Worm (Caenorhabditis elegans): Measurements from ENCODE around the gene ascc-1.

ascc-1 gene

DNA sequence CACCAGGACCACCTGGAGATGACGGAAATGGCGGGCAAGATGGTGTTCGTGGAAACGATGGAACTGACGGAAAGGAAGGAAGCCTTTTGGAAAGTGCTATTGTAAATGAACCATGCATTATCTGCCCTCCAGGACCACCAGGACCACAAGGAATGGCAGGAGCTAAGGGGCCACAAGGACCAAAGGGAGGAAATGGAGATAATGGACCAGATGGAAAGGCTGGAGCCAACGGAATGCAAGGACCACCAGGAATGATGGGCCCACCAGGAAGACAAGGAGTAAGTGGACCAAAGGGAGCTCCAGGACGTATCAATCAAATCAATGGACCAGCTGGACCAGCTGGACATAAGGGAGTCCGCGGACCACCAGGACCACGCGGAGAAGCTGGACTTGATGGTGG lies 33.7 kb upstream of the ascc-1 start:
- TF ChIP-seq F13C5.2 (tag; optimal IDR thresholded peaks at IDR 0.05) (no peak), aly-1 (tag; optimal IDR thresholded peaks at IDR 0.05) (no peak), ets-7 (tag; optimal IDR thresholded peaks at IDR 0.05) (no peak), sea-1 (GFP tag; conservative IDR thresholded peaks at IDR 0.05) (no peak), hmg-4 (GFP tag; optimal IDR thresholded peaks at IDR 0.05) (no peak), hmbx-1 (tag; optimal IDR thresholded peaks at IDR 0.05) (no peak), B0310.2 (tag; optimal IDR thresholded peaks at IDR 0.05) (no peak), scrt-1 (GFP tag; IDR thresholded peaks at IDR 0.05) (no peak), tbx-11 (GFP tag; IDR thresholded peaks at IDR 0.05) (no peak), hnd-1 (tag; optimal IDR thresholded peaks at IDR 0.05) (no peak), flt-1 (GFP tag; IDR thresholded peaks at IDR 0.05) (no peak), ama-1 (optimal IDR thresholded peaks at IDR 0.05) (no peak), pes-1 (GFP tag; IDR thresholded peaks at IDR 0.05) (no peak), ceh-36 (tag; optimal IDR thresholded peaks at IDR 0.05) (no peak)

DNA sequence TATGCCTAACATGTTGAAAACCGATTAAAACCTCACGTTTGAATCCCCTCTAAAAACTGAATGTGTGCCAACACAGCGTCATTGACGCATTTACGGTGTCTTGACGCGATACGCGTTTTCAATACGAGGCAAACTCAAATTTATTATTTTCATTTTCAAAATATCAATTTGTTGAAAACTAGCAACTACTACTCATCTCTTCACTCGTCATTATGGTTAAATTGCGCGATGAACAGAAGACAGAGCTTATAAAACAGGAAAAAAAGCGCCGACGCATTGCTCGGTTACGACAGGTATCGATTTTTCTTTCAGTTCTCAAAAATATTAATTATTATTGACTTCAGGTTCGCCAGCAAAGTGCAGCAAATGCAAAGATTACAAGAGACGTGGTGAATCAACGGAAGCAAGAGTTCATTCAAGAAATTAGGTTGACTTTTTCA lies 32.9 kb upstream of the ascc-1 start, which contains the start of gene enee-1:
Gene enee-1, plus strand, starts transcription at position 108 of the 440 bp plus-strand sequence.
- TF ChIP-seq F13C5.2 (tag; optimal IDR thresholded peaks at IDR 0.05), result peak; percentile 26
- no peak for TF ChIP-seq ceh-36 (tag; optimal IDR thresholded peaks at IDR 0.05)

DNA sequence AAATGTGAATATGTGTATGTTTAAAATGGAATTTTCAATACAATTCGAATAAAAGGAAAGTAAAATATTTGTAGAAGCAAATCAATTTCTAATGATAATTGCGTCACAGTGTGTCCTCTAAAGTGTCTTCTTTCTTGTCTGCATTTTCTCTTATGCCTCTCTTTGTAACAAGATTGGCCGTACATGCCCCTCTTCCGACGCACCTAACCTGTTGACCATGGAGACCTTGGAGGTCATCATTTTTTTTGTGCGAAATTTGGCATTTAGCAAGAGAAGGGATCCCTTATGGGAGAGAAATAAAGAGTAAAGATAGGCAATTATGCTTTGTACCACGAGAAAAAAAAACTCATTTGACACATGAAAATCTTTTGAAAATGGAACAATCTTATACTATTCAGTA lies 29.2 kb upstream of the ascc-1 start, which contains the start of gene F23F1.4:
Gene F23F1.4, minus strand, starts transcription at position 141 of the 400 bp plus-strand sequence.
- TF ChIP-seq sea-1 (GFP tag; conservative IDR thresholded peaks at IDR 0.05), result no peak
- no peak for TF ChIP-seq hnd-1 (tag; optimal IDR thresholded peaks at IDR 0.05)
- no peak for TF ChIP-seq F13C5.2 (tag; optimal IDR thresholded peaks at IDR 0.05)
- no peak for TF ChIP-seq flt-1 (GFP tag; IDR thresholded peaks at IDR 0.05)
- no peak for TF ChIP-seq hmg-4 (GFP tag; optimal IDR thresholded peaks at IDR 0.05)
- no peak for TF ChIP-seq ama-1 (optimal IDR thresholded peaks at IDR 0.05)
- TF ChIP-seq tra-4 (tag; optimal IDR thresholded peaks at IDR 0.05), result no peak
- no peak for TF ChIP-seq aly-1 (tag; optimal IDR thresholded peaks at IDR 0.05)
- no peak for TF ChIP-seq B0310.2 (tag; optimal IDR thresholded peaks at IDR 0.05)
- TF ChIP-seq ceh-36 (tag; optimal IDR thresholded peaks at IDR 0.05), result no peak
- TF ChIP-seq scrt-1 (GFP tag; IDR thresholded peaks at IDR 0.05), result no peak
- TF ChIP-seq ets-7 (tag; optimal IDR thresholded peaks at IDR 0.05), result no peak
- TF ChIP-seq pes-1 (GFP tag; IDR thresholded peaks at IDR 0.05), result no peak
- no peak for TF ChIP-seq ceh-13 (GFP tag; optimal IDR thresholded peaks at IDR 0.05)
- TF ChIP-seq tbx-11 (GFP tag; IDR thresholded peaks at IDR 0.05), result no peak

DNA sequence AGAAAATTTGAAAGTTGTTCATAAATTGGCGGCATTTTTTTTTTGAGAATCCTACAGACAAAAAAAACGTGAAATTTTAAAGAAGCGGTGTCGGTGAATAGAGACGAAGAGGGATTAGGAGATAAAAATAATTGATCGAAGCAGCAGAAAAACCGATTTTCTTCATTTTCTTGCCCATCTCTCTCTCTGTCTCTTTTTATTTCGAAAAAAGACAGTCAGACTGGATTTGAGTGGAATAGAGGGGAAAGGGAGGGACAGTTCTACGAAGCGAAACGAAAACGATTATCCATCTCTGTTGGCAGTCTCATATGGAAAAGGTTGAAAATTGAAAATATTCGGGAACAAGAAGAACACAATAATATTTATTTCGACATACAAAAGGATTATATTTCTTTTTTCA lies 27.9 kb upstream of the ascc-1 start:
- no peak for TF ChIP-seq ama-1 (optimal IDR thresholded peaks at IDR 0.05)
- no peak for TF ChIP-seq tra-4 (tag; optimal IDR thresholded peaks at IDR 0.05)
- TF ChIP-seq ets-7 (tag; optimal IDR thresholded peaks at IDR 0.05), result no peak
- no peak for TF ChIP-seq sea-1 (GFP tag; conservative IDR thresholded peaks at IDR 0.05)
- no peak for TF ChIP-seq F13C5.2 (tag; optimal IDR thresholded peaks at IDR 0.05)
- TF ChIP-seq tbx-37 (GFP tag; conservative IDR thresholded peaks at IDR 0.05), result no peak
- no peak for TF ChIP-seq flt-1 (GFP tag; IDR thresholded peaks at IDR 0.05)
- no peak for TF ChIP-seq ceh-36 (tag; optimal IDR thresholded peaks at IDR 0.05)
- TF ChIP-seq hmbx-1 (tag; optimal IDR thresholded peaks at IDR 0.05), result no peak
- no peak for TF ChIP-seq pes-1 (GFP tag; IDR thresholded peaks at IDR 0.05)
- no peak for TF ChIP-seq B0310.2 (tag; optimal IDR thresholded peaks at IDR 0.05)
- TF ChIP-seq aly-1 (tag; optimal IDR thresholded peaks at IDR 0.05), result no peak
- no peak for TF ChIP-seq ceh-13 (GFP tag; optimal IDR thresholded peaks at IDR 0.05)

DNA sequence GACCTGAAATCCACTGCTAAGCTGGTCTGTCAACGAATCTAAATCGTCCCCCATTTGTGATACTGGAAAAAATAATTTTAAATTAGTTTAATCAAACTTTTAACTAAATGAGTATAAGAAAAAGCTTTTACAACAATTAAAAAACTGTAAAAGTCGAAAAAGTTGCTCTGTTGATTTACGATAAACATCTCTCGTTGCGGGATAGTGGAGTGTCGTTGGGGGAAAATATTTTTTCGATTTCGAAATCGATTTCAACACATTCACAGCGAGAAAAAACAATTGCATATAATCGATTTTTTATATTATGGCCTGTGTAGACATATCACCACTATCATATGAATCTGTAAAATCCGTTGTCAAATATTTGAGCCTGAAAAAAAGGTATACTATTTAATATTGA lies 25.9 kb upstream of the ascc-1 start, which contains the start of the genes F23F1.5 and fbxc-54:
Gene F23F1.5, minus strand, starts transcription at position 64 of the 400 bp plus-strand sequence.
Gene fbxc-54, plus strand, starts transcription at position 199 of the 400 bp plus-strand sequence.
- TF ChIP-seq tra-4 (tag; optimal IDR thresholded peaks at IDR 0.05), result no peak
- no peak for TF ChIP-seq sea-1 (GFP tag; conservative IDR thresholded peaks at IDR 0.05)
- no peak for TF ChIP-seq ceh-13 (GFP tag; optimal IDR thresholded peaks at IDR 0.05)
- TF ChIP-seq ceh-36 (tag; optimal IDR thresholded peaks at IDR 0.05), result no peak
- TF ChIP-seq ama-1 (optimal IDR thresholded peaks at IDR 0.05), result no peak
- no peak for TF ChIP-seq ets-7 (tag; optimal IDR thresholded peaks at IDR 0.05)
- TF ChIP-seq hmbx-1 (tag; optimal IDR thresholded peaks at IDR 0.05), result no peak
- TF ChIP-seq B0310.2 (tag; optimal IDR thresholded peaks at IDR 0.05), result no peak
- no peak for TF ChIP-seq flt-1 (GFP tag; IDR thresholded peaks at IDR 0.05)
- TF ChIP-seq tbx-11 (GFP tag; IDR thresholded peaks at IDR 0.05), result no peak
- TF ChIP-seq aly-1 (tag; optimal IDR thresholded peaks at IDR 0.05), result no peak
- TF ChIP-seq scrt-1 (GFP tag; IDR thresholded peaks at IDR 0.05), result no peak
- no peak for TF ChIP-seq hnd-1 (tag; optimal IDR thresholded peaks at IDR 0.05)
- TF ChIP-seq pes-1 (GFP tag; IDR thresholded peaks at IDR 0.05), result no peak
- TF ChIP-seq tbx-37 (GFP tag; conservative IDR thresholded peaks at IDR 0.05), result no peak
- TF ChIP-seq hmg-4 (GFP tag; optimal IDR thresholded peaks at IDR 0.05), result no peak
- TF ChIP-seq F13C5.2 (tag; optimal IDR thresholded peaks at IDR 0.05), result no peak

DNA sequence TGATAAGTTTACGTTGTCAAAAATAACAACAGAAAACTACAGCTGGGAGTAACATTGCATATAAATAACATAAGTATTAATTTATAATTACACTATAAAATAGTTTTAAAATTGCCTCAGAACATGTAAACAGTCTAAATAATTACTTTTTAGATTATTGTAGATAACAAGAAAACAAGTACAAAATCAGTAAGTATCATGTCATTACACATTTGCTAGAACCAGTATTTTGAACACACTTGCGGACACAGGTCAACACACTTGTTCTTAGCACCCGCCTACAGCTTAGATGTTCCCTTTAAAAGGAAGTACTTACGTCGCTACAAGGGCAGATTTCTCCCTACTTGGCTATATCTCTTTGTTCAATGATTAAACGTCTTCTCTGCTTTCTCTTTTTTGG lies 23.6 kb upstream of the ascc-1 start, which contains the start of gene F23F1.2:
Gene F23F1.2, plus strand, starts transcription at position 301 of the 400 bp plus-strand sequence.
- TF ChIP-seq hnd-1 (tag; optimal IDR thresholded peaks at IDR 0.05), result no peak

DNA sequence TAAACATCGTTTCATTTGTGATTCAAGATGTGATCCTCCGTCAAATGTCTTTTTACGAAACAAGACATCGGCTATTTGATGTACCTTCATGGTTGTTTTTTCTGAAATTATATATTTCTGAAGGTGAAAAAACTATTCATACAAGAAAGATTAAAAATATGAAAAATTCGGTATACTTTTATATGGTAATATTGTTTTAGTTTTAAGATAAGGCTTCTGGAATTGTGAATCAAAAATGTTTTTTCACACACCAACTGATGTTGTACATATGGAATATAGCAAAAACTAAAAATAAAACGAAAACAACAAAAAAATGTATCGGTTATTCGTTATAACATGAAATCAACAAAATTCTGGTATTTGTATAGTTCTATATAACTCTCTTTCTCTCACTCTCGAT lies 20.3 kb upstream of the ascc-1 start, which contains the start of gene F23F1.6:
Gene F23F1.6, minus strand, starts transcription at position 101 of the 400 bp plus-strand sequence.
- TF ChIP-seq ama-1 (optimal IDR thresholded peaks at IDR 0.05) (no peak), aly-1 (tag; optimal IDR thresholded peaks at IDR 0.05) (no peak), tra-4 (tag; optimal IDR thresholded peaks at IDR 0.05) (no peak), tbx-11 (GFP tag; IDR thresholded peaks at IDR 0.05) (no peak), hnd-1 (tag; optimal IDR thresholded peaks at IDR 0.05) (no peak), pes-1 (GFP tag; IDR thresholded peaks at IDR 0.05) (no peak), sea-1 (GFP tag; conservative IDR thresholded peaks at IDR 0.05) (no peak), ets-7 (tag; optimal IDR thresholded peaks at IDR 0.05) (no peak), B0310.2 (tag; optimal IDR thresholded peaks at IDR 0.05) (no peak), flt-1 (GFP tag; IDR thresholded peaks at IDR 0.05) (no peak), hmbx-1 (tag; optimal IDR thresholded peaks at IDR 0.05) (no peak), tbx-37 (GFP tag; conservative IDR thresholded peaks at IDR 0.05) (no peak), ceh-36 (tag; optimal IDR thresholded peaks at IDR 0.05) (no peak), hmg-4 (GFP tag; optimal IDR thresholded peaks at IDR 0.05) (no peak), scrt-1 (GFP tag; IDR thresholded peaks at IDR 0.05) (no peak), F13C5.2 (tag; optimal IDR thresholded peaks at IDR 0.05) (no peak), ceh-13 (GFP tag; optimal IDR thresholded peaks at IDR 0.05) (no peak)

Data from whole organism, early embryonic.